Worm (Caenorhabditis elegans) whole organism, L1 larva: Measurements from ENCODE around the gene his-16.
A peak's percentile ranks its signal among the peaks of the same experiment; 100 is the strongest.

Experiments used
- C04F5.9 ChIP-seq: sonication (generic microtip); optimal IDR thresholded peaks from 2 replicates; lab custom pipeline; 2016; ENCODE audit warnings: missing genetic modification characterization, missing compliant biosample characterization
- C34B4.2 ChIP-seq: sonication (generic microtip); optimal IDR thresholded peaks from 2 replicates; lab custom pipeline; 2017; ENCODE audit warnings: mild to moderate bottlenecking, missing genetic modification characterization, missing compliant biosample characterization
- ceh-8 ChIP-seq: fragments of 200-800 bp; sonication (Bioruptor generic); optimal IDR thresholded peaks from 2 replicates; lab custom pipeline; 2018; ENCODE audit warnings: mild to moderate bottlenecking, missing genetic modification characterization, moderate library complexity, missing compliant biosample characterization
- ces-1 ChIP-seq: fragments of 150-350 bp; optimal IDR thresholded peaks from 2 replicates; lab custom pipeline; 2014; ENCODE audit warnings: missing biosample characterization, missing genetic modification reagents, missing genetic modification characterization
- dpl-1 ChIP-seq, 3 experiments: fragments of 150-350 bp in 2 of 3; sonication (generic microtip) in 1 of 3; optimal IDR thresholded peaks; 2 replicates each; lab custom pipeline; 2014 to 2017; ENCODE audit warnings: missing biosample characterization in 3 of 3, missing genetic modification characterization in 3 of 3, missing genetic modification reagents in 3 of 3
- efl-1 ChIP-seq, 4 experiments: fragments of 150-350 bp; optimal IDR thresholded peaks in 3 of 4; peaks in 1 of 4; 1 replicate in 1 of 4; 2 replicates in 3 of 4; lab custom pipeline; 2014; ENCODE audit warnings: missing biosample characterization in 2 of 4, missing genetic modification characterization in 2 of 4, missing genetic modification reagents in 2 of 4
- efl-3 ChIP-seq: fragments of 200-800 bp; sonication (Bioruptor generic); optimal IDR thresholded peaks from 2 replicates; lab custom pipeline; 2018; ENCODE audit warnings: mild to moderate bottlenecking, missing genetic modification characterization, missing compliant biosample characterization
- egl-27 ChIP-seq, 2 experiments: fragments of 150-350 bp in 1 of 2; sonication (generic microtip); optimal IDR thresholded peaks; 3 replicates each; lab custom pipeline; 2017 to 2018; ENCODE audit warnings: missing biosample characterization in 2 of 2, missing genetic modification characterization in 2 of 2, missing genetic modification reagents in 2 of 2
- elt-2 ChIP-seq: sonication (generic microtip); optimal IDR thresholded peaks from 2 replicates; lab custom pipeline; 2016; ENCODE audit warnings: missing genetic modification characterization, mild to moderate bottlenecking, inconsistent platforms, missing compliant biosample characterization, missing genetic modification reagents
- elt-3 ChIP-seq, 6 experiments: fragments of 150-350 bp in 1 of 6; sonication (generic microtip); optimal IDR thresholded peaks; 2 replicates each; lab custom pipeline; 2017 to 2018; ENCODE audit warnings: missing biosample characterization in 6 of 6, missing genetic modification characterization in 6 of 6, inconsistent platforms in 1 of 6
- fkh-10 ChIP-seq: sonication (generic microtip); optimal IDR thresholded peaks from 2 replicates; lab custom pipeline; 2017; ENCODE audit warnings: missing biosample characterization, missing genetic modification reagents, missing genetic modification characterization
- fkh-4 ChIP-seq: sonication (generic microtip); optimal IDR thresholded peaks from 2 replicates; lab custom pipeline; 2016; ENCODE audit warnings: missing compliant biosample characterization, missing genetic modification characterization, borderline replicate concordance
- fkh-8 ChIP-seq: sonication (generic microtip); optimal IDR thresholded peaks from 2 replicates; lab custom pipeline; 2016; ENCODE audit warnings: mild to moderate bottlenecking, missing genetic modification characterization, missing compliant biosample characterization
- grh-1 ChIP-seq: fragments of 200-800 bp; sonication (Bioruptor generic); IDR thresholded peaks from 2 replicates; pipeline ENCODE4 v1.3.6; 2022; ENCODE audit warnings: missing genetic modification reagents, missing genetic modification characterization, missing compliant biosample characterization
- hlh-17 ChIP-seq: fragments of 200-800 bp; sonication (Bioruptor generic); optimal IDR thresholded peaks from 2 replicates; lab custom pipeline; 2018; ENCODE audit warnings: missing genetic modification characterization, mild to moderate bottlenecking, missing compliant biosample characterization, moderate library complexity, borderline replicate concordance
- hlh-4 ChIP-seq: sonication (generic microtip); optimal IDR thresholded peaks from 2 replicates; lab custom pipeline; 2016; ENCODE audit warnings: mild to moderate bottlenecking, missing genetic modification characterization, missing compliant biosample characterization
- irx-1 ChIP-seq: sonication (generic microtip); optimal IDR thresholded peaks from 2 replicates; lab custom pipeline; 2016; ENCODE audit warnings: missing genetic modification characterization, missing compliant biosample characterization
- isw-1 ChIP-seq: fragments of 200-800 bp; sonication (Bioruptor generic); IDR thresholded peaks from 2 replicates; pipeline ENCODE4 v1.3.6; 2022; ENCODE audit warnings: missing genetic modification characterization, missing compliant biosample characterization
- jun-1 ChIP-seq: fragments of 150-350 bp; optimal IDR thresholded peaks from 2 replicates; lab custom pipeline; 2014; ENCODE audit warnings: missing biosample characterization, missing genetic modification reagents, missing genetic modification characterization
- lin-13 ChIP-seq: fragments of 150-350 bp; optimal IDR thresholded peaks from 2 replicates; lab custom pipeline; 2014; ENCODE audit warnings: missing biosample characterization, missing genetic modification reagents, missing genetic modification characterization
- lin-14 ChIP-seq: fragments of 200-800 bp; sonication (Bioruptor generic); optimal IDR thresholded peaks from 2 replicates; lab custom pipeline; 2018; ENCODE audit warnings: mild to moderate bottlenecking, missing genetic modification characterization, moderate library complexity, missing compliant biosample characterization
- lin-15B ChIP-seq: fragments of 150-350 bp; sonication (generic microtip); optimal IDR thresholded peaks from 3 replicates; lab custom pipeline; 2014; ENCODE audit warnings: missing biosample characterization, missing genetic modification characterization
- lin-39 ChIP-seq: fragments of 150-350 bp; optimal IDR thresholded peaks from 2 replicates; lab custom pipeline; 2014; ENCODE audit warnings: missing biosample characterization, missing genetic modification reagents, missing genetic modification characterization
- lir-3 ChIP-seq: sonication (generic microtip); optimal IDR thresholded peaks from 2 replicates; lab custom pipeline; 2016; ENCODE audit warnings: mild to moderate bottlenecking, missing genetic modification characterization, moderate library complexity, missing compliant biosample characterization; ENCODE audit not compliant: poor library complexity
- mep-1 ChIP-seq: fragments of 150-350 bp; optimal IDR thresholded peaks from 2 replicates; lab custom pipeline; 2014; ENCODE audit warnings: missing biosample characterization, missing genetic modification characterization
- nhr-11 ChIP-seq: fragments of 150-350 bp; optimal IDR thresholded peaks from 2 replicates; lab custom pipeline; 2014; ENCODE audit warnings: missing biosample characterization, missing genetic modification characterization
- nhr-47 ChIP-seq: sonication (generic microtip); optimal IDR thresholded peaks from 2 replicates; lab custom pipeline; 2016; ENCODE audit warnings: mild to moderate bottlenecking, missing genetic modification characterization, moderate library complexity, missing compliant biosample characterization
- nhr-71 ChIP-seq: sonication (generic microtip); optimal IDR thresholded peaks from 2 replicates; lab custom pipeline; 2016; ENCODE audit warnings: mild to moderate bottlenecking, missing genetic modification characterization, moderate library complexity, missing compliant biosample characterization
- nhr-76 ChIP-seq: sonication (generic microtip); optimal IDR thresholded peaks from 2 replicates; lab custom pipeline; 2017; ENCODE audit warnings: missing biosample characterization, missing genetic modification characterization
- nhr-85 ChIP-seq: sonication (generic microtip); peaks from one replicate; lab custom pipeline; 2016; ENCODE audit warnings: missing genetic modification characterization, inconsistent platforms, missing compliant biosample characterization
- pag-3 ChIP-seq: sonication (generic microtip); optimal IDR thresholded peaks from 2 replicates; lab custom pipeline; 2017; ENCODE audit warnings: missing genetic modification characterization, mild to moderate bottlenecking, missing compliant biosample characterization, antibody characterized with exemption, borderline replicate concordance; ENCODE audit not compliant: insufficient read depth
- pqm-1 ChIP-seq: sonication (generic microtip); optimal IDR thresholded peaks from 3 replicates; lab custom pipeline; 2017; ENCODE audit warnings: missing biosample characterization, missing genetic modification characterization
- skn-1 ChIP-seq: fragments of 150-350 bp; optimal IDR thresholded peaks from 2 replicates; lab custom pipeline; 2014; ENCODE audit warnings: missing biosample characterization, missing genetic modification characterization
- snpc-4 ChIP-seq: fragments of 150-350 bp; optimal IDR thresholded peaks from 2 replicates; lab custom pipeline; 2014; ENCODE audit warnings: missing biosample characterization, missing genetic modification characterization
- snu-23 ChIP-seq: sonication (generic microtip); optimal IDR thresholded peaks from 2 replicates; lab custom pipeline; 2016; ENCODE audit warnings: missing genetic modification characterization, missing compliant biosample characterization
- sptf-1 ChIP-seq: fragments of 150-350 bp; optimal IDR thresholded peaks from 2 replicates; lab custom pipeline; 2014; ENCODE audit warnings: missing biosample characterization, missing genetic modification characterization
- sup-37 ChIP-seq: fragments of 200-800 bp; sonication (Bioruptor generic); optimal IDR thresholded peaks from 2 replicates; lab custom pipeline; 2018; ENCODE audit warnings: mild to moderate bottlenecking, missing genetic modification characterization, missing compliant biosample characterization
- swsn-7 ChIP-seq: sonication (generic microtip); optimal IDR thresholded peaks from 2 replicates; lab custom pipeline; 2016; ENCODE audit warnings: missing genetic modification characterization, missing compliant biosample characterization
- tbx-2 ChIP-seq: sonication (generic microtip); optimal IDR thresholded peaks from 2 replicates; lab custom pipeline; 2016; ENCODE audit warnings: missing genetic modification characterization, missing compliant biosample characterization
- tlp-1 ChIP-seq: fragments of 150-350 bp; optimal IDR thresholded peaks from 2 replicates; lab custom pipeline; 2014; ENCODE audit warnings: missing biosample characterization, missing genetic modification characterization
- unc-130 ChIP-seq: fragments of 150-350 bp; optimal IDR thresholded peaks from 2 replicates; lab custom pipeline; 2017; ENCODE audit warnings: missing biosample characterization, missing genetic modification characterization, inconsistent platforms
- unc-30 ChIP-seq: sonication (generic microtip); optimal IDR thresholded peaks from 2 replicates; lab custom pipeline; 2017; ENCODE audit warnings: missing biosample characterization, missing genetic modification characterization
- xbp-1 ChIP-seq: sonication (generic microtip); optimal IDR thresholded peaks from 2 replicates; lab custom pipeline; 2016; ENCODE audit warnings: missing genetic modification characterization, missing compliant biosample characterization

The his-16 gene

DNA sequence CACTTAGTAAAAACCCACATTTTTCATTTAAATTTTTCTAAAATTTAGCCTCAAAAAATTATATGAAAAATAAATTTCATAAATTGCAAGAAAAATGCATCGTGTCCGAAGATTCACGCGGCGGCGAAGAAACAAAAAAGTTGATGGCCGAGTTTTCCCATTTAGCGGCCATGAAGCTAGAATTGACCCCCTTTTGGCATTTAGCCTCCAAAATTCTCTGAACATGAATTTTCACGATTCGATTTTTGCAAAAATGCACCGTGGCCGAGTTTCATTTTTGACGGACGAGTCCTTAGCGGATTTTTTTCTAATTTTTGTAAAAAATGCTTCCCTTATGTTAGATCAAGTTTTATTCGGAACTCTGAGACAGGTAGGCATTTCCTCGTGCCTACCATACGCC is 2.4 kb downstream of the his-16 start:
- no peak for TF ChIP-seq lin-15B (tag; lab: Kevin White, UChicago)
- no peak for TF ChIP-seq fkh-4 (tag; lab: Kevin White, UChicago)
- no peak for TF ChIP-seq mep-1 (tag; lab: Kevin White, UChicago)
- no peak for TF ChIP-seq ces-1
- no peak for TF ChIP-seq hlh-17 (GFP tag; lab: Kevin White, UChicago)
- no peak for TF ChIP-seq efl-1 (optimal IDR thresholded peaks at IDR 0.05; lab: Kevin White, UChicago)
- TF ChIP-seq efl-1 (GFP tag; optimal IDR thresholded peaks at IDR 0.05 in 1 of 2; lab: Kevin White, UChicago) = no peak
- no peak for TF ChIP-seq ceh-8
- TF ChIP-seq jun-1 (tag; lab: Kevin White, UChicago) = no peak
- no peak for TF ChIP-seq snu-23
- TF ChIP-seq fkh-8 (tag; lab: Kevin White, UChicago) = no peak
- no peak for TF ChIP-seq lin-13 (GFP tag; lab: Kevin White, UChicago)
- TF ChIP-seq nhr-76 = no peak
- TF ChIP-seq efl-3 (GFP tag; lab: Kevin White, UChicago) = no peak
- TF ChIP-seq sptf-1 (tag; lab: Kevin White, UChicago) = no peak
- TF ChIP-seq pqm-1 (tag; lab: Kevin White, UChicago) = no peak
- TF ChIP-seq unc-30 (tag; lab: Kevin White, UChicago) = no peak
- TF ChIP-seq nhr-11 (tag; lab: Kevin White, UChicago) = no peak
- no peak for TF ChIP-seq xbp-1 (tag; lab: Kevin White, UChicago)
- no peak for TF ChIP-seq egl-27 (tag; optimal IDR thresholded peaks at IDR 0.05; lab: Kevin White, UChicago)

DNA sequence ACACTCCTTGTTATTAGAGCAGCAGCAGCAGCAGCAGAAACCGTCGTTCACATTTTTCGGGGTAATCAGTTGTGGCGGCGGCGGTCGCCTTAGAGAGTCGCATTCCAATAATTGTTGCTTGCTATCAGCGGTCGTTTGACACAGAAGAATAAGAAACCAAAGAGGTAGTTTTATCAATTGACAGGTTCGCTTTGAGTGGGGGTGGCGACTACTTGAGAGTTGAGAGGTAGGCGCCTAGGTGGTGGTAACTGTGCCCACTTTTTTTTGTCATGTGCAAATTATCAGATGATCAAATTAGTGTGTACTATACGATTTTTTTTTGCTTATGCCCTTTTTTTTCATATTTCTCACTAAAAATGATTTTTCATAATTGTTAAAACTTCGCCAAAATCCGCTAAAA is 4.0 kb downstream of the his-16 start:
- TF ChIP-seq grh-1 (GFP tag; lab: Robert Waterston, UW) = no peak
- TF ChIP-seq elt-2 = peak; percentile 17
- no peak for TF ChIP-seq dpl-1 (GFP tag; optimal IDR thresholded peaks at IDR 0.05; lab: Kevin White, UChicago)
- TF ChIP-seq pag-3 = no peak
- TF ChIP-seq ceh-8 = no peak
- no peak for TF ChIP-seq efl-1 (optimal IDR thresholded peaks at IDR 0.05; lab: Kevin White, UChicago)
- TF ChIP-seq efl-1 (GFP tag; optimal IDR thresholded peaks at IDR 0.05 in 1 of 2; lab: Kevin White, UChicago) = peak in 1 of 2 experiments; percentile 78
- no peak for TF ChIP-seq lin-39 (tag; lab: Kevin White, UChicago)
- no peak for TF ChIP-seq nhr-47 (tag; lab: Kevin White, UChicago)
- no peak for TF ChIP-seq efl-3 (GFP tag; lab: Kevin White, UChicago)
- TF ChIP-seq sup-37 = no peak
- no peak for TF ChIP-seq jun-1 (tag; lab: Kevin White, UChicago)
- no peak for TF ChIP-seq tlp-1 (tag; lab: Kevin White, UChicago)

DNA sequence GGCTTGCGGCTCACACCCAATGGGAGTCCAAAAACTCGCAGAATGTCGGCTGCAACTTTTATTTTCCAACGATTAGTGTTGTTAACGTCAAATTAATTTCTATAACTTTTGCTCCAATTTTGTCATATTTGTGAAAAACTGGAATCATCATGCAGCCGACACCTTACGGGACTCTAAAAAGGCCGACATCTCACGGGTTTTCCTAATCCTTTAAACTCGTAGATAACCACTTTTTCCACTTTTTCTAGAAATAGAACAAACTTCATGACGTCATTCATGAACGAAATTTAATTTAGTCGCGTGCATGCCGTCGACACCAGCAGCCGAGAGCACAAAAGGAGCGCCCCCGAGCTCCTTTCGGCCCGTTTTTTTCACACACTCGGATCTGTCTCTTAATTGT is 4.5 kb downstream of the his-16 start:
- TF ChIP-seq nhr-47 (tag; lab: Kevin White, UChicago) (peak; percentile 48), tbx-2 (peak; percentile 31), grh-1 (GFP tag; lab: Robert Waterston, UW) (no peak), lir-3 (tag; lab: Kevin White, UChicago) (no peak), fkh-10 (GFP tag; lab: Kevin White, UChicago) (peak; percentile 38), ces-1 (peak; percentile 58), snpc-4 (tag; lab: Kevin White, UChicago) (peak; percentile 69), lin-14 (GFP tag; lab: Kevin White, UChicago) (peak; percentile 76), nhr-85 (tag; lab: Kevin White, UChicago) (peak; percentile 4), skn-1 (tag; lab: Kevin White, UChicago) (no peak), swsn-7 (tag; lab: Kevin White, UChicago) (peak; percentile 16), egl-27 (tag; optimal IDR thresholded peaks at IDR 0.05; lab: Kevin White, UChicago) (no peak), nhr-71 (tag; lab: Kevin White, UChicago) (peak; percentile 49)

DNA sequence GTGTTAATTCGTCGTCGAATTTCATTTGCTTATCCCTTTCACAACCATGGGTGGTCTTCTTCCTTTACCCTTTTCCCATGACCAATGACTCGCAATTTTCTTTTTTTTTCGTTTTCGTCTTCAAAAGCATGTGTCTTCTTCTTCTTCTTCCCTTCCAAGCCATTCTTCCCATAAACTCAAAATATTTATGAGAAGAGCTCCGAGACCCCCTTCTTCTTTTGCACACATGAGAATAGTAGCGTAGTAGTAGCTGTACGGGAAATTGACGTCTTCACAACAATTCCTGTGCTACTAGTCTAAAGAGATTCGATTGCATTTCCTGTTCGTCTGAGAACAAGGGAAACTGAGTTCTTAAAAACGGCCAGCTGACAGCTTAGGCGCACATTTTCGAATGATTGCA is 5.6 kb downstream of the his-16 start:
- no peak for TF ChIP-seq irx-1 (tag; lab: Kevin White, UChicago)
- peak; percentile 38 for TF ChIP-seq lin-14 (GFP tag; lab: Kevin White, UChicago)
- no peak for TF ChIP-seq hlh-4 (tag; lab: Kevin White, UChicago)
- TF ChIP-seq isw-1 (GFP tag; lab: Robert Waterston, UW) = no peak
- no peak for TF ChIP-seq dpl-1 (GFP tag; optimal IDR thresholded peaks at IDR 0.05; lab: Kevin White, UChicago)
- no peak for TF ChIP-seq C04F5.9
- no peak for TF ChIP-seq unc-130
- TF ChIP-seq fkh-10 (GFP tag; lab: Kevin White, UChicago) = peak; percentile 61
- TF ChIP-seq elt-3 (tag; optimal IDR thresholded peaks at IDR 0.05; lab: Kevin White, UChicago) = no peak
- no peak for TF ChIP-seq lir-3 (tag; lab: Kevin White, UChicago)
- no peak for TF ChIP-seq lin-39 (tag; lab: Kevin White, UChicago)
- TF ChIP-seq C34B4.2 (tag; lab: Kevin White, UChicago) = no peak
